Worm (Caenorhabditis elegans) whole organism, midembryonic: Measurements from ENCODE around the gene psf-1.

ENCODE experiments used
- T22C8.4 ChIP-seq: fragments of 200-800 bp; sonication (Bioruptor generic); IDR thresholded peaks from 2 replicates; pipeline ENCODE4 v1.3.6; 2022; ENCODE audit warnings: missing genetic modification characterization, missing compliant biosample characterization
- tab-1 ChIP-seq: fragments of 200-800 bp; sonication (Bioruptor generic); IDR thresholded peaks from 2 replicates; pipeline ENCODE4 v1.3.6; 2022; ENCODE audit warnings: missing genetic modification characterization, missing compliant biosample characterization

DNA sequence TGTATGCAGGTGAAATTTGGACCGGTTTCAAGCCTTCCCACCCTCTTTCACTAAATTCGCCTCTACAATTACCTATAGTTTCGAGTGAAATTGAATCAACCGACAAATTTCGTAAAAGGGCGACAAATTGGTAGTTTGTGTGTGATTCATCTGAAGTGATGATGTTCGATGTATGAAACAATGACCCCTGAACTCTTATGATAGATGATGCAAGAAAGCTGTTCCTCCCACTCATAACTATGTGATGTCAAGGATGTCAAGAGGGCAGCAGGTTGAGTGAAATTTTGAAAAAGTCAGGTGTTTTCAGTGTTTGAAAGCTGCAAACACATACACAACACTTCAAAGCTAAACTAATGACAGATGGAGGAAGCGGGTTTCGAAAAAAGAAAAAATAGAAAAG lies 44.0 kb downstream of the psf-1 start:
- TF ChIP-seq tab-1 (GFP tag; lab: Robert Waterston, UW): no peak
- no peak for TF ChIP-seq T22C8.4 (GFP tag; lab: Robert Waterston, UW)
